Fruit fly (Drosophila melanogaster) whole organism, embryonic: ENCODE data around the gene ds.
A peak's percentile ranks its signal among the peaks of the same experiment; 100 is the strongest.

Experiments used
- Bgb ChIP-seq: fragments of 200-800 bp; sonication (Bioruptor generic); IDR thresholded peaks from 2 replicates; pipeline ENCODE4 v1.3.6; 2022; ENCODE audit warnings: missing biosample characterization, missing genetic modification characterization; ENCODE audit not compliant: partially characterized antibody
- Bteb2 ChIP-seq: fragments of 200-800 bp; sonication (Bioruptor generic); optimal IDR thresholded peaks from 2 replicates; lab custom pipeline; 2016; ENCODE audit warnings: missing biosample characterization, missing genetic modification characterization
- CG10267 ChIP-seq: fragments of 200-800 bp; sonication (Bioruptor generic); optimal IDR thresholded peaks from 2 replicates; lab custom pipeline; 2018; ENCODE audit warnings: missing biosample characterization, mild to moderate bottlenecking, missing genetic modification characterization, moderate library complexity
- CG10431 ChIP-seq: fragments of 200-800 bp; sonication (Bioruptor generic); optimal IDR thresholded peaks from 3 replicates; lab custom pipeline; 2018; ENCODE audit warnings: missing biosample characterization, mild to moderate bottlenecking, missing genetic modification characterization
- CG10654 ChIP-seq: fragments of 200-800 bp; sonication (Bioruptor generic); optimal IDR thresholded peaks from 2 replicates; lab custom pipeline; 2016; ENCODE audit warnings: missing biosample characterization, missing genetic modification characterization
- CG12104 ChIP-seq: fragments of 200-800 bp; sonication (Bioruptor generic); optimal IDR thresholded peaks from 3 replicates; lab custom pipeline; 2016; ENCODE audit warnings: missing biosample characterization, missing genetic modification characterization
- CG12299 ChIP-seq: fragments of 200-800 bp; sonication (Bioruptor generic); optimal IDR thresholded peaks from 2 replicates; lab custom pipeline; 2018; ENCODE audit warnings: missing biosample characterization, mild to moderate bottlenecking, missing genetic modification characterization
- CG14441 ChIP-seq: fragments of 200-800 bp; sonication (Bioruptor generic); IDR thresholded peaks from 2 replicates; pipeline ENCODE4 v1.3.6; 2022; ENCODE audit warnings: missing biosample characterization, missing genetic modification characterization
- CG14965 ChIP-seq: fragments of 200-800 bp; sonication (Bioruptor generic); optimal IDR thresholded peaks from 2 replicates; lab custom pipeline; 2016; ENCODE audit warnings: missing biosample characterization, missing genetic modification characterization, borderline replicate concordance
- CG1647 ChIP-seq: fragments of 200-800 bp; sonication (Bioruptor generic); optimal IDR thresholded peaks from 3 replicates; lab custom pipeline; 2016; ENCODE audit warnings: missing biosample characterization, missing genetic modification characterization
- CG17328 ChIP-seq: fragments of 200-800 bp; sonication (Bioruptor generic); IDR thresholded peaks from 2 replicates; pipeline ENCODE4 v1.3.6; 2022; ENCODE audit warnings: missing biosample characterization, missing genetic modification characterization
- CG17385 ChIP-seq: fragments of 200-800 bp; sonication (Bioruptor generic); optimal IDR thresholded peaks from 3 replicates; lab custom pipeline; 2018; ENCODE audit warnings: missing biosample characterization, mild to moderate bottlenecking, missing genetic modification characterization
- CG17568 ChIP-seq: fragments of 200-800 bp; sonication (Bioruptor generic); optimal IDR thresholded peaks from 2 replicates; lab custom pipeline; 2018; ENCODE audit warnings: missing biosample characterization, mild to moderate bottlenecking, missing genetic modification characterization, moderate library complexity
- CG2199 ChIP-seq: fragments of 200-800 bp; sonication (Bioruptor generic); IDR thresholded peaks from 3 replicates; pipeline ENCODE4 v1.3.6; 2022; ENCODE audit warnings: missing biosample characterization, missing genetic modification characterization
- CG2202 ChIP-seq: fragments of 200-800 bp; sonication (Bioruptor generic); optimal IDR thresholded peaks from 2 replicates; lab custom pipeline; 2018; ENCODE audit warnings: missing biosample characterization, mild to moderate bottlenecking, missing genetic modification characterization
- CG32772 ChIP-seq: fragments of 200-800 bp; sonication (Bioruptor generic); IDR thresholded peaks from 2 replicates; pipeline ENCODE4 v1.3.6; 2022; ENCODE audit warnings: missing biosample characterization, missing genetic modification characterization
- CG3995 ChIP-seq: fragments of 200-800 bp; sonication (Bioruptor generic); optimal IDR thresholded peaks from 3 replicates; lab custom pipeline; 2016; ENCODE audit warnings: missing biosample characterization, missing genetic modification characterization
- CG4730 ChIP-seq: fragments of 200-800 bp; sonication (Bioruptor generic); IDR thresholded peaks from 2 replicates; pipeline ENCODE4 v1.3.6; 2022; ENCODE audit warnings: missing biosample characterization, missing genetic modification characterization
- CG4820 ChIP-seq: fragments of 200-800 bp; sonication (Bioruptor generic); optimal IDR thresholded peaks from 3 replicates; lab custom pipeline; 2016; ENCODE audit warnings: missing biosample characterization, missing genetic modification characterization
- CG5245 ChIP-seq: fragments of 200-800 bp; sonication (Bioruptor generic); optimal IDR thresholded peaks from 3 replicates; lab custom pipeline; 2016; ENCODE audit warnings: missing biosample characterization, missing genetic modification characterization
- CG6689 ChIP-seq: fragments of 200-800 bp; sonication (Bioruptor generic); IDR thresholded peaks from 2 replicates; pipeline ENCODE4 v1.3.6; 2022; ENCODE audit warnings: missing biosample characterization, missing genetic modification characterization
- CG8359 ChIP-seq: fragments of 200-800 bp; sonication (Bioruptor generic); optimal IDR thresholded peaks from 2 replicates; lab custom pipeline; 2017; ENCODE audit warnings: missing biosample characterization, mild to moderate bottlenecking, missing genetic modification characterization, borderline replicate concordance
- CG8944 ChIP-seq: fragments of 200-800 bp; sonication (Bioruptor generic); optimal IDR thresholded peaks from 3 replicates; lab custom pipeline; 2016; ENCODE audit warnings: missing biosample characterization, missing genetic modification characterization
- CG9215 ChIP-seq: fragments of 200-800 bp; sonication (Bioruptor generic); IDR thresholded peaks from 2 replicates; pipeline ENCODE4 v1.3.6; 2022; ENCODE audit warnings: missing biosample characterization, missing genetic modification characterization
- CG9876 ChIP-seq: fragments of 200-800 bp; sonication (Bioruptor generic); optimal IDR thresholded peaks from 2 replicates; lab custom pipeline; 2016; ENCODE audit warnings: missing biosample characterization, missing genetic modification characterization
- Doc2 ChIP-seq: fragments of 200-800 bp; sonication (Bioruptor generic); IDR thresholded peaks from 2 replicates; pipeline ENCODE4 v1.3.6; 2022; ENCODE audit warnings: missing biosample characterization, missing genetic modification characterization
- Ets65A ChIP-seq: fragments of 200-800 bp; sonication (Bioruptor generic); peaks from one replicate; lab custom pipeline; 2016; ENCODE audit warnings: missing biosample characterization, missing genetic modification characterization
- Gsc ChIP-seq: fragments of 200-800 bp; sonication (Bioruptor generic); IDR thresholded peaks from 2 replicates; pipeline ENCODE4 v1.3.6; 2022; ENCODE audit warnings: missing biosample characterization, missing genetic modification characterization
- HLH54F ChIP-seq: fragments of 200-800 bp; sonication (Bioruptor generic); optimal IDR thresholded peaks from 3 replicates; lab custom pipeline; 2016; ENCODE audit warnings: missing biosample characterization, missing genetic modification characterization
- Hand ChIP-seq: fragments of 200-800 bp; sonication (Bioruptor generic); optimal IDR thresholded peaks from 2 replicates; lab custom pipeline; 2017; ENCODE audit warnings: mild to moderate bottlenecking, missing biosample characterization, missing genetic modification reagents, missing genetic modification characterization
- Hey ChIP-seq: fragments of 200-800 bp; sonication (Bioruptor generic); optimal IDR thresholded peaks from 3 replicates; lab custom pipeline; 2018; ENCODE audit warnings: missing biosample characterization, mild to moderate bottlenecking, missing genetic modification characterization
- Hr3 ChIP-seq: fragments of 200-800 bp; sonication (Bioruptor generic); optimal IDR thresholded peaks from 3 replicates; lab custom pipeline; 2016; ENCODE audit warnings: missing biosample characterization, missing genetic modification characterization
- Mes4 ChIP-seq: fragments of 200-800 bp; sonication (Bioruptor generic); optimal IDR thresholded peaks from 2 replicates; lab custom pipeline; 2016; ENCODE audit warnings: missing biosample characterization, missing genetic modification characterization
- Myb ChIP-seq: fragments of 200-800 bp; sonication (Bioruptor generic); optimal IDR thresholded peaks from 2 replicates; lab custom pipeline; 2016; ENCODE audit warnings: missing biosample characterization, missing genetic modification characterization
- Six4 ChIP-seq: fragments of 200-800 bp; sonication (Bioruptor generic); optimal IDR thresholded peaks from 2 replicates; lab custom pipeline; 2016; ENCODE audit warnings: missing biosample characterization, missing genetic modification characterization
- Spps ChIP-seq: fragments of 200-800 bp; sonication (Bioruptor generic); optimal IDR thresholded peaks from 2 replicates; lab custom pipeline; 2018; ENCODE audit warnings: missing biosample characterization, mild to moderate bottlenecking, missing genetic modification characterization
- Trl ChIP-seq, 3 experiments: fragments of >200 bp in 2 of 3; fragments of 200-800 bp in 1 of 3; sonication (Bioruptor generic) in 1 of 3; optimal IDR thresholded peaks; 2 replicates in 1 of 3; 3 replicates in 2 of 3; lab custom pipeline; 2016 to 2017; ENCODE audit warnings: missing biosample characterization in 1 of 3, missing genetic modification characterization in 1 of 3
- ab ChIP-seq: fragments of 200-800 bp; sonication (Bioruptor generic); optimal IDR thresholded peaks from 2 replicates; lab custom pipeline; 2016; ENCODE audit warnings: missing biosample characterization, missing genetic modification characterization
- br ChIP-seq: fragments of >200 bp; optimal IDR thresholded peaks from 2 replicates; lab custom pipeline; 2017
- dan ChIP-seq: fragments of 200-800 bp; sonication (Bioruptor generic); IDR thresholded peaks from 2 replicates; pipeline ENCODE4 v1.3.6; 2022; ENCODE audit warnings: missing biosample characterization, missing genetic modification characterization
- ftz-f1 ChIP-seq: fragments of 200-800 bp; sonication (Bioruptor generic); optimal IDR thresholded peaks from 2 replicates; lab custom pipeline; 2016; ENCODE audit warnings: missing biosample characterization, missing genetic modification characterization
- grn ChIP-seq: fragments of 200-800 bp; sonication (Bioruptor generic); optimal IDR thresholded peaks from 3 replicates; lab custom pipeline; 2017; ENCODE audit warnings: missing biosample characterization, missing genetic modification characterization
- h ChIP-seq: fragments of >200 bp; optimal IDR thresholded peaks from 2 replicates; lab custom pipeline; 2017
- insv ChIP-seq, 2 experiments: fragments of 200-800 bp; sonication (Bioruptor generic); optimal IDR thresholded peaks; 3 replicates each; lab custom pipeline; 2016 to 2018; ENCODE audit warnings: missing biosample characterization in 2 of 2, missing genetic modification characterization in 2 of 2
- kni ChIP-seq: fragments of 200-800 bp; sonication (Bioruptor generic); optimal IDR thresholded peaks from 3 replicates; lab custom pipeline; 2017; ENCODE audit warnings: mild to moderate bottlenecking, missing biosample characterization, missing genetic modification reagents, missing genetic modification characterization
- luna ChIP-seq: fragments of 200-800 bp; sonication (Bioruptor generic); optimal IDR thresholded peaks from 2 replicates; lab custom pipeline; 2016; ENCODE audit warnings: missing biosample characterization, missing genetic modification characterization
- nom ChIP-seq: fragments of 200-800 bp; sonication (Bioruptor generic); optimal IDR thresholded peaks from 2 replicates; lab custom pipeline; 2017; ENCODE audit warnings: missing biosample characterization, missing genetic modification characterization, mild to moderate bottlenecking, moderate library complexity, missing genetic modification reagents
- pho ChIP-seq: fragments of 200-800 bp; sonication (Bioruptor generic); optimal IDR thresholded peaks from 2 replicates; lab custom pipeline; 2016; ENCODE audit warnings: missing biosample characterization, missing genetic modification characterization
- pum ChIP-seq: fragments of 200-800 bp; sonication (Bioruptor generic); optimal IDR thresholded peaks from 2 replicates; lab custom pipeline; 2016; ENCODE audit warnings: missing biosample characterization, missing genetic modification characterization
- pzg ChIP-seq: fragments of 200-800 bp; sonication (Bioruptor generic); optimal IDR thresholded peaks from 3 replicates; lab custom pipeline; 2018; ENCODE audit warnings: missing biosample characterization, mild to moderate bottlenecking, missing genetic modification characterization, moderate library complexity
- repo ChIP-seq: fragments of 200-800 bp; sonication (Bioruptor generic); optimal IDR thresholded peaks from 2 replicates; lab custom pipeline; 2016; ENCODE audit warnings: missing biosample characterization, missing genetic modification characterization
- twi ChIP-seq: fragments of 200-800 bp; optimal IDR thresholded peaks from 2 replicates; lab custom pipeline; 2019; ENCODE audit warnings: missing biosample characterization, mild to moderate bottlenecking, missing genetic modification characterization, moderate library complexity
- z ChIP-seq: fragments of 200-800 bp; sonication (Bioruptor generic); IDR thresholded peaks from 3 replicates; pipeline ENCODE4 v1.3.6; 2022; ENCODE audit warnings: missing biosample characterization, missing genetic modification characterization

The ds gene

DNA sequence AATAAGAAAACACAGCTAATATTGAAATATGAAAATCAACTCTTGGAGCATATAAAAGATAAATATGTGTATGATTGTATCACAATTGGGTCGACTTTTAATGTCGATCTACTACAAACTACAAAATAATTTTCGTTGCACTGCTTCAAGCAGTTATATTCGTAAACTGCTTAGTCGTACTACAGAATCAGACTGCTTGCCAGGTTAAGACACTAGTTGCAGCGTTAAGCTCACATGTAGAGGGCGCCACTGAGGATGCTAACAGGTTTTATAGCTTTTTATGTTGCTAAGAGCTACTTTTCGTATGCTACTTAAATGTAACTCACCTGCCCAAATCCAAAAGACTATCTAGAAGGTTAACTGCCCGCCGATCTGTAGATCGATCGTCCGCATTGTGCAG is 25.2 kb upstream of the ds start (continued):
- TF ChIP-seq ab = no peak
- TF ChIP-seq Bteb2 = no peak
- TF ChIP-seq grn (GFP tag; lab: Kevin White, UChicago) = no peak
- no peak for TF ChIP-seq CG10431 (GFP tag; lab: Kevin White, UChicago)
- TF ChIP-seq CG4730 (GFP tag; lab: Robert Waterston, UW) = no peak
- no peak for TF ChIP-seq CG8944
- TF ChIP-seq twi (tag; lab: Kevin White, UChicago) = no peak
- TF ChIP-seq CG8359 = no peak
- no peak for TF ChIP-seq pho
- no peak for TF ChIP-seq dan (GFP tag; lab: Robert Waterston, UW)
- TF ChIP-seq Hey (tag; lab: Kevin White, UChicago) = no peak
- no peak for TF ChIP-seq h (lab: Kevin White, UChicago)
- no peak for TF ChIP-seq Hand (GFP tag; lab: Kevin White, UChicago)
- TF ChIP-seq insv (GFP tag; optimal IDR thresholded peaks at IDR 0.05; lab: Kevin White, UChicago) = no peak
- TF ChIP-seq CG3995 (GFP tag; lab: Kevin White, UChicago) = no peak
- TF ChIP-seq Trl (optimal IDR thresholded peaks at IDR 0.05; lab: Kevin White, UChicago) = no peak
- TF ChIP-seq Trl (GFP tag; optimal IDR thresholded peaks at IDR 0.05; lab: Kevin White, UChicago) = no peak
- peak; percentile 21 for TF ChIP-seq Hr3
- no peak for TF ChIP-seq CG32772 (GFP tag; lab: Robert Waterston, UW)
- TF ChIP-seq Doc2 (GFP tag; lab: Robert Waterston, UW) = no peak
- no peak for TF ChIP-seq CG1647 (GFP tag; lab: Kevin White, UChicago)
- TF ChIP-seq CG17568 (GFP tag; lab: Kevin White, UChicago) = no peak
- TF ChIP-seq CG2202 (tag; lab: Kevin White, UChicago) = no peak
- no peak for TF ChIP-seq pum
- no peak for TF ChIP-seq Spps (tag; lab: Kevin White, UChicago)
- no peak for TF ChIP-seq CG9876
- TF ChIP-seq nom = no peak
- no peak for TF ChIP-seq Six4 (GFP tag; lab: Kevin White, UChicago)
- no peak for TF ChIP-seq br (lab: Kevin White, UChicago)
- no peak for TF ChIP-seq kni (GFP tag; lab: Kevin White, UChicago)
- no peak for TF ChIP-seq CG10267 (tag; lab: Kevin White, UChicago)
- no peak for TF ChIP-seq z (GFP tag; lab: Robert Waterston, UW)
- TF ChIP-seq CG17328 (GFP tag; lab: Robert Waterston, UW) = no peak
- TF ChIP-seq Ets65A (GFP tag; lab: Kevin White, UChicago) = peak; percentile 81
- no peak for TF ChIP-seq ftz-f1 (GFP tag; lab: Kevin White, UChicago)
- peak; percentile 41 for TF ChIP-seq Myb (GFP tag; lab: Kevin White, UChicago)
- TF ChIP-seq CG6689 = no peak
- TF ChIP-seq CG10654 (GFP tag; lab: Kevin White, UChicago) = no peak
- TF ChIP-seq CG12299 (tag; lab: Kevin White, UChicago) = no peak
- TF ChIP-seq CG17385 = no peak
- TF ChIP-seq CG4820 = no peak
- no peak for TF ChIP-seq CG5245
- TF ChIP-seq luna (GFP tag; lab: Kevin White, UChicago) = no peak
- TF ChIP-seq CG2199 (GFP tag; lab: Robert Waterston, UW) = peak; percentile 93
- TF ChIP-seq Gsc (GFP tag; lab: Robert Waterston, UW) = no peak
- TF ChIP-seq CG9215 (GFP tag; lab: Robert Waterston, UW) = no peak
- no peak for TF ChIP-seq HLH54F
- no peak for TF ChIP-seq pzg (GFP tag; lab: Kevin White, UChicago)
- TF ChIP-seq CG14441 = no peak
- no peak for TF ChIP-seq CG12104 (GFP tag; lab: Kevin White, UChicago)
- no peak for TF ChIP-seq Mes4 (GFP tag; lab: Kevin White, UChicago)
- no peak for TF ChIP-seq CG14965 (GFP tag; lab: Kevin White, UChicago)
- TF ChIP-seq repo (GFP tag; lab: Kevin White, UChicago) = no peak
- TF ChIP-seq Bgb (GFP tag; lab: Robert Waterston, UW) = peak; percentile 44; the same call in 1 of the 2 replicates
